Fruit fly (Drosophila melanogaster) whole organism, embryonic: ENCODE measurements around the gene CG10301.

Source experiments
- ATbp ChIP-seq: fragments of 200-800 bp; sonication (Bioruptor generic); optimal IDR thresholded peaks from 2 replicates; lab custom pipeline; 2017; ENCODE audit warnings: missing biosample characterization, mild to moderate bottlenecking, missing genetic modification characterization, missing genetic modification reagents
- Atf3 ChIP-seq: fragments of 200-800 bp; sonication (Bioruptor generic); optimal IDR thresholded peaks from 3 replicates; lab custom pipeline; 2016; ENCODE audit warnings: missing biosample characterization, missing genetic modification characterization
- CG10654 ChIP-seq: fragments of 200-800 bp; sonication (Bioruptor generic); optimal IDR thresholded peaks from 2 replicates; lab custom pipeline; 2016; ENCODE audit warnings: missing biosample characterization, missing genetic modification characterization
- CG13775 ChIP-seq: fragments of 200-800 bp; sonication (Bioruptor generic); optimal IDR thresholded peaks from 3 replicates; lab custom pipeline; 2017; ENCODE audit warnings: missing biosample characterization, mild to moderate bottlenecking, missing genetic modification characterization
- CG14710 ChIP-seq: fragments of 200-800 bp; sonication (Bioruptor generic); optimal IDR thresholded peaks from 3 replicates; lab custom pipeline; 2019; ENCODE audit warnings: missing biosample characterization, mild to moderate bottlenecking, missing genetic modification characterization, moderate library complexity
- CG17912 ChIP-seq: fragments of 200-800 bp; sonication (Bioruptor generic); optimal IDR thresholded peaks from 2 replicates; lab custom pipeline; 2018; ENCODE audit warnings: missing biosample characterization, mild to moderate bottlenecking, missing genetic modification characterization
- CG2678 ChIP-seq: fragments of 200-800 bp; sonication (Bioruptor generic); optimal IDR thresholded peaks from 3 replicates; lab custom pipeline; 2019; ENCODE audit warnings: missing biosample characterization, mild to moderate bottlenecking, missing genetic modification characterization, moderate library complexity
- CG30431 ChIP-seq: fragments of 200-800 bp; sonication (Bioruptor generic); optimal IDR thresholded peaks from 2 replicates; lab custom pipeline; 2017; ENCODE audit warnings: missing biosample characterization, missing genetic modification characterization
- CG4328 ChIP-seq: fragments of 200-800 bp; sonication (Bioruptor generic); optimal IDR thresholded peaks from 3 replicates; lab custom pipeline; 2017; ENCODE audit warnings: missing biosample characterization, missing genetic modification reagents, missing genetic modification characterization
- CG5245 ChIP-seq: fragments of 200-800 bp; sonication (Bioruptor generic); optimal IDR thresholded peaks from 3 replicates; lab custom pipeline; 2016; ENCODE audit warnings: missing biosample characterization, missing genetic modification characterization
- CG6683 ChIP-seq: fragments of 200-800 bp; sonication (Bioruptor generic); optimal IDR thresholded peaks from 2 replicates; lab custom pipeline; 2017; ENCODE audit warnings: missing biosample characterization, mild to moderate bottlenecking, missing genetic modification characterization, missing genetic modification reagents
- CG7839 ChIP-seq: fragments of 200-800 bp; sonication (Bioruptor generic); optimal IDR thresholded peaks from 3 replicates; lab custom pipeline; 2018; ENCODE audit warnings: missing biosample characterization, mild to moderate bottlenecking, missing genetic modification characterization, moderate library complexity
- CG8359 ChIP-seq: fragments of 200-800 bp; sonication (Bioruptor generic); optimal IDR thresholded peaks from 2 replicates; lab custom pipeline; 2017; ENCODE audit warnings: missing biosample characterization, mild to moderate bottlenecking, missing genetic modification characterization, borderline replicate concordance
- CG8765 ChIP-seq: fragments of 200-800 bp; sonication (Bioruptor generic); IDR thresholded peaks from 2 replicates; pipeline ENCODE4 v1.3.6; 2022; ENCODE audit warnings: missing biosample characterization, missing genetic modification characterization
- CG8944 ChIP-seq: fragments of 200-800 bp; sonication (Bioruptor generic); optimal IDR thresholded peaks from 3 replicates; lab custom pipeline; 2016; ENCODE audit warnings: missing biosample characterization, missing genetic modification characterization
- CG9932 ChIP-seq: fragments of 200-800 bp; sonication (Bioruptor generic); IDR thresholded peaks from 2 replicates; pipeline ENCODE4 v1.3.6; 2022; ENCODE audit warnings: missing biosample characterization, missing genetic modification characterization
- CHES-1-like ChIP-seq: fragments of 200-800 bp; sonication (Bioruptor generic); optimal IDR thresholded peaks from 2 replicates; lab custom pipeline; 2016; ENCODE audit warnings: missing biosample characterization, missing genetic modification characterization
- Camta ChIP-seq: fragments of 200-800 bp; sonication (Bioruptor generic); optimal IDR thresholded peaks from 2 replicates; lab custom pipeline; 2016; ENCODE audit warnings: missing biosample characterization, missing genetic modification characterization
- D19A ChIP-seq: fragments of 200-800 bp; optimal IDR thresholded peaks from 3 replicates; lab custom pipeline; 2019; ENCODE audit warnings: missing biosample characterization, mild to moderate bottlenecking, missing genetic modification characterization, moderate library complexity
- D19B ChIP-seq: fragments of 200-800 bp; sonication (Bioruptor generic); optimal IDR thresholded peaks from 2 replicates; lab custom pipeline; 2017; ENCODE audit warnings: missing biosample characterization, mild to moderate bottlenecking, missing genetic modification characterization
- Dip2 ChIP-seq: fragments of 200-800 bp; sonication (Bioruptor generic); IDR thresholded peaks from 2 replicates; pipeline ENCODE4 v1.3.6; 2022; ENCODE audit warnings: missing biosample characterization, missing genetic modification characterization
- Ets97D ChIP-seq: fragments of 200-800 bp; sonication (Bioruptor generic); optimal IDR thresholded peaks from 3 replicates; lab custom pipeline; 2016; ENCODE audit warnings: missing biosample characterization, missing genetic modification characterization
- Fer3 ChIP-seq: fragments of 200-800 bp; sonication (Bioruptor generic); optimal IDR thresholded peaks from 2 replicates; lab custom pipeline; 2018; ENCODE audit warnings: missing biosample characterization, mild to moderate bottlenecking, missing genetic modification characterization, moderate library complexity
- HLHmδ ChIP-seq: fragments of 200-800 bp; sonication (Bioruptor generic); optimal IDR thresholded peaks from 2 replicates; lab custom pipeline; 2018; ENCODE audit warnings: missing biosample characterization, mild to moderate bottlenecking, missing genetic modification characterization, moderate library complexity
- Kr ChIP-seq: fragments of 200-800 bp; sonication (Bioruptor generic); optimal IDR thresholded peaks from 2 replicates; lab custom pipeline; 2017; ENCODE audit warnings: missing biosample characterization, mild to moderate bottlenecking, missing genetic modification characterization
- Mad ChIP-seq: fragments of 200-800 bp; sonication (Bioruptor generic); optimal IDR thresholded peaks from 2 replicates; lab custom pipeline; 2016; ENCODE audit warnings: missing biosample characterization, missing genetic modification characterization
- Opbp ChIP-seq: fragments of 200-800 bp; sonication (Bioruptor generic); IDR thresholded peaks from 3 replicates; pipeline ENCODE4 v1.3.6; 2022; ENCODE audit warnings: missing biosample characterization, missing genetic modification characterization; ENCODE audit not compliant: partially characterized antibody
- Stat92E ChIP-seq, 3 experiments: fragments of >200 bp in 2 of 3; fragments of 200-800 bp in 1 of 3; sonication (Bioruptor generic) in 1 of 3; optimal IDR thresholded peaks; 2 replicates each; lab custom pipeline; 2017 to 2019; ENCODE audit warnings: missing biosample characterization in 3 of 3, missing genetic modification characterization in 3 of 3, mild to moderate bottlenecking in 1 of 3, moderate library complexity in 1 of 3
- Trl ChIP-seq, 3 experiments: fragments of >200 bp in 2 of 3; fragments of 200-800 bp in 1 of 3; sonication (Bioruptor generic) in 1 of 3; optimal IDR thresholded peaks; 2 replicates in 1 of 3; 3 replicates in 2 of 3; lab custom pipeline; 2016 to 2017; ENCODE audit warnings: missing biosample characterization in 1 of 3, missing genetic modification characterization in 1 of 3
- amos ChIP-seq: fragments of 200-800 bp; sonication (Bioruptor generic); IDR thresholded peaks from 2 replicates; pipeline ENCODE4 v1.3.6; 2022; ENCODE audit warnings: missing biosample characterization, missing genetic modification characterization; ENCODE audit not compliant: partially characterized antibody
- ato ChIP-seq: fragments of 200-800 bp; sonication (Bioruptor generic); IDR thresholded peaks from 2 replicates; pipeline ENCODE4 v1.3.6; 2022; ENCODE audit warnings: missing biosample characterization, missing genetic modification characterization; ENCODE audit not compliant: partially characterized antibody
- bcd ChIP-seq: fragments of 200-800 bp; sonication (Bioruptor generic); optimal IDR thresholded peaks from 2 replicates; lab custom pipeline; 2017; ENCODE audit warnings: missing biosample characterization, mild to moderate bottlenecking, missing genetic modification characterization
- croc ChIP-seq: fragments of 200-800 bp; sonication (Bioruptor generic); conservative IDR thresholded peaks from 3 replicates; pipeline ENCODE4 v1.3.6; 2022; ENCODE audit warnings: missing biosample characterization, missing genetic modification characterization
- dati ChIP-seq: fragments of 200-800 bp; sonication (Bioruptor generic); IDR thresholded peaks from 2 replicates; pipeline ENCODE4 v1.3.6; 2022; ENCODE audit warnings: missing biosample characterization, missing genetic modification characterization
- emc ChIP-seq: fragments of 200-800 bp; sonication (Bioruptor generic); optimal IDR thresholded peaks from 2 replicates; lab custom pipeline; 2016; ENCODE audit warnings: missing biosample characterization, missing genetic modification characterization
- fd64A ChIP-seq: fragments of 200-800 bp; sonication (Bioruptor generic); optimal IDR thresholded peaks from 3 replicates; lab custom pipeline; 2018; ENCODE audit warnings: missing biosample characterization, mild to moderate bottlenecking, missing genetic modification characterization
- ind ChIP-seq: fragments of 200-800 bp; sonication (Bioruptor generic); optimal IDR thresholded peaks from 3 replicates; lab custom pipeline; 2016; ENCODE audit warnings: missing biosample characterization, missing genetic modification characterization
- kay ChIP-seq: fragments of 200-800 bp; sonication (Bioruptor generic); optimal IDR thresholded peaks from 2 replicates; lab custom pipeline; 2016; ENCODE audit warnings: missing biosample characterization, missing genetic modification characterization
- lmd ChIP-seq: fragments of 200-800 bp; sonication (Bioruptor generic); IDR thresholded peaks from 2 replicates; pipeline ENCODE4 v1.3.6; 2022; ENCODE audit warnings: missing biosample characterization, missing genetic modification characterization
- pho ChIP-seq: fragments of 200-800 bp; sonication (Bioruptor generic); optimal IDR thresholded peaks from 2 replicates; lab custom pipeline; 2016; ENCODE audit warnings: missing biosample characterization, missing genetic modification characterization
- phol ChIP-seq: fragments of 200-800 bp; sonication (Bioruptor generic); optimal IDR thresholded peaks from 3 replicates; lab custom pipeline; 2018; ENCODE audit warnings: missing biosample characterization, mild to moderate bottlenecking, missing genetic modification characterization, moderate library complexity
- rib ChIP-seq: fragments of 200-800 bp; sonication (Bioruptor generic); IDR thresholded peaks from 2 replicates; pipeline ENCODE4 v1.3.6; 2022; ENCODE audit warnings: missing biosample characterization, missing genetic modification characterization
- ro ChIP-seq: fragments of 200-800 bp; sonication (Bioruptor generic); IDR thresholded peaks from 2 replicates; pipeline ENCODE4 v1.3.6; 2022; ENCODE audit warnings: missing biosample characterization, missing genetic modification characterization
- run ChIP-seq: fragments of 200-800 bp; sonication (Bioruptor generic); optimal IDR thresholded peaks from 3 replicates; lab custom pipeline; 2018; ENCODE audit warnings: missing biosample characterization, mild to moderate bottlenecking, missing genetic modification characterization
- schlank ChIP-seq: fragments of 200-800 bp; sonication (Bioruptor generic); optimal IDR thresholded peaks from 2 replicates; lab custom pipeline; 2018; ENCODE audit warnings: missing biosample characterization, mild to moderate bottlenecking, missing genetic modification characterization
- sens-2 ChIP-seq: fragments of 200-800 bp; sonication (Bioruptor generic); IDR thresholded peaks from 2 replicates; pipeline ENCODE4 v1.3.6; 2022; ENCODE audit warnings: missing biosample characterization, missing genetic modification characterization
- shn ChIP-seq: fragments of 200-800 bp; sonication (Bioruptor generic); optimal IDR thresholded peaks from 3 replicates; lab custom pipeline; 2016; ENCODE audit warnings: missing biosample characterization, missing genetic modification characterization
- twi ChIP-seq: fragments of 200-800 bp; optimal IDR thresholded peaks from 2 replicates; lab custom pipeline; 2019; ENCODE audit warnings: missing biosample characterization, mild to moderate bottlenecking, missing genetic modification characterization, moderate library complexity
- unpg ChIP-seq: fragments of 200-800 bp; sonication (Bioruptor generic); optimal IDR thresholded peaks from 3 replicates; lab custom pipeline; 2018; ENCODE audit warnings: missing biosample characterization, mild to moderate bottlenecking, missing genetic modification characterization, moderate library complexity

The CG10301 gene

DNA sequence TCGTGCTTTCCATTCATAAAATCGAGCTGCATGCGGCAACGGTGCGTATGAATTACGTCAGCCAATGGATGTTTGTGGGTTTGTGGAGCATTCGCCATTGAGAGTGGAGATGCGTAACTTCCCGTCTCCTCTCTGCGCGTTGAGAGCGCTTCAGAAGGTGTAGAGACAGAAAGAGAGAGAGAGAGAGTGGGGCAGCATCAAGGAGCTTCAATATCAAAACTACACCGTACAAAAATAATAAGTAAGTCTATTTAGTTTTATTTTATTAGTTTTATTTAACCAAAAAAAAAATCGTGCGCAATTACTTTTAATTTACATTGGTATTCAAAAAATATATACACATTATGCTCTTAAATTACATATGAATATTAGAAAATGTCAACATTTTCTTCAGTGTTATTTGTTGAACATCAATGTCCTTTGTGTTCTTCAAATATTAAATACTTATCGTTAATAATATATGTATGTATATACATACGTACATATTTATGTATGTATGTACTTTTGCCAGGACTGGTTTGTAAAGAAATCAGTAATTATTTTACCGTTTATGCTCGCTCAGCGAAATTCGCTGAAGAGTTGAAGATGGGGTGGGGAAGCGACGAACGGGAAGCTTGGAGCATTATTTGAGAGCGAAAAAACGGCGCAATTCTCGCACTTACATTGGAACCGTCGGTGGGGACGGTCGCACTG is 12.9 kb downstream of the CG10301 start, which contains the start of gene CG10365 (continued):
- peak; percentile 96 for TF ChIP-seq CG7839
- no peak for TF ChIP-seq Kr (GFP tag; lab: Kevin White, UChicago)
- TF ChIP-seq emc (GFP tag; lab: Kevin White, UChicago), result no peak
- TF ChIP-seq HLHmδ (GFP tag; lab: Kevin White, UChicago), result no peak
- TF ChIP-seq Dip2 (GFP tag; lab: Robert Waterston, UW), result no peak
- peak; percentile 78 to 89 for TF ChIP-seq Trl (optimal IDR thresholded peaks at IDR 0.05; lab: Kevin White, UChicago)
- TF ChIP-seq Trl (GFP tag; optimal IDR thresholded peaks at IDR 0.05; lab: Kevin White, UChicago), result no peak
- no peak for TF ChIP-seq twi (tag; lab: Kevin White, UChicago)
- TF ChIP-seq ind (GFP tag; lab: Kevin White, UChicago), result peak; percentile 81
- TF ChIP-seq CG6683, result peak; percentile 85
- TF ChIP-seq ato, result no peak
- TF ChIP-seq rib (GFP tag; lab: Robert Waterston, UW), result peak; percentile 12; the same call in 1 of the 2 replicates
- TF ChIP-seq lmd (GFP tag; lab: Robert Waterston, UW), result peak; percentile 85
- TF ChIP-seq croc (GFP tag; lab: Robert Waterston, UW), result peak; percentile 72
- no peak for TF ChIP-seq Opbp (GFP tag; lab: Robert Waterston, UW)
- TF ChIP-seq ATbp, result peak; percentile 46
- TF ChIP-seq run (tag; lab: Kevin White, UChicago), result peak; percentile 79
- TF ChIP-seq Stat92E (GFP tag; optimal IDR thresholded peaks at IDR 0.05; lab: Kevin White, UChicago), result no peak
- peak; percentile 71 for TF ChIP-seq CG13775 (GFP tag; lab: Kevin White, UChicago)
- peak; percentile 76 for TF ChIP-seq D19A (tag; lab: Kevin White, UChicago)
- peak; percentile 65 for TF ChIP-seq CG5245
- no peak for TF ChIP-seq CHES-1-like (GFP tag; lab: Kevin White, UChicago)
- peak; percentile 58 for TF ChIP-seq CG4328 (GFP tag; lab: Kevin White, UChicago)
- peak; percentile 96 for TF ChIP-seq CG2678 (tag; lab: Kevin White, UChicago)
- TF ChIP-seq Mad, result no peak
- TF ChIP-seq sens-2, result no peak
- no peak for TF ChIP-seq Ets97D
- peak; percentile 89 for TF ChIP-seq phol (tag; lab: Kevin White, UChicago)
- peak; percentile 80 for TF ChIP-seq bcd
- TF ChIP-seq dati, result peak; percentile 38; the same call in 1 of the 2 replicates
- TF ChIP-seq Atf3, result no peak
- TF ChIP-seq amos (GFP tag; lab: Robert Waterston, UW), result no peak
- TF ChIP-seq D19B, result peak; percentile 61
- TF ChIP-seq CG30431 (GFP tag; lab: Kevin White, UChicago), result no peak
- peak; percentile 67 for TF ChIP-seq CG9932 (GFP tag; lab: Robert Waterston, UW)
- TF ChIP-seq CG8765 (GFP tag; lab: Robert Waterston, UW), result no peak
- no peak for TF ChIP-seq CG17912 (GFP tag; lab: Kevin White, UChicago)
- TF ChIP-seq Fer3 (tag; lab: Kevin White, UChicago), result peak; percentile 92
- peak; percentile 67 for TF ChIP-seq CG14710 (tag; lab: Kevin White, UChicago)
- peak; percentile 73 for TF ChIP-seq CG10654 (GFP tag; lab: Kevin White, UChicago)
- no peak for TF ChIP-seq CG8944
- TF ChIP-seq schlank, result no peak
- peak; percentile 40 for TF ChIP-seq kay (GFP tag; lab: Kevin White, UChicago)
- no peak for TF ChIP-seq CG8359 (GFP tag; lab: Kevin White, UChicago)
- TF ChIP-seq ro (GFP tag; lab: Robert Waterston, UW), result no peak
- no peak for TF ChIP-seq shn (GFP tag; lab: Kevin White, UChicago)
- no peak for TF ChIP-seq fd64A (GFP tag; lab: Kevin White, UChicago)
- peak; percentile 17 for TF ChIP-seq Camta (GFP tag; lab: Kevin White, UChicago)
- no peak for TF ChIP-seq pho (GFP tag; lab: Kevin White, UChicago)
- peak; percentile 93 for TF ChIP-seq unpg
